Fruit fly (Drosophila melanogaster): ENCODE results near the gene CG4949.
A peak's percentile ranks its signal among the peaks of the same experiment; 100 is the strongest.

The CG4949 gene

DNA sequence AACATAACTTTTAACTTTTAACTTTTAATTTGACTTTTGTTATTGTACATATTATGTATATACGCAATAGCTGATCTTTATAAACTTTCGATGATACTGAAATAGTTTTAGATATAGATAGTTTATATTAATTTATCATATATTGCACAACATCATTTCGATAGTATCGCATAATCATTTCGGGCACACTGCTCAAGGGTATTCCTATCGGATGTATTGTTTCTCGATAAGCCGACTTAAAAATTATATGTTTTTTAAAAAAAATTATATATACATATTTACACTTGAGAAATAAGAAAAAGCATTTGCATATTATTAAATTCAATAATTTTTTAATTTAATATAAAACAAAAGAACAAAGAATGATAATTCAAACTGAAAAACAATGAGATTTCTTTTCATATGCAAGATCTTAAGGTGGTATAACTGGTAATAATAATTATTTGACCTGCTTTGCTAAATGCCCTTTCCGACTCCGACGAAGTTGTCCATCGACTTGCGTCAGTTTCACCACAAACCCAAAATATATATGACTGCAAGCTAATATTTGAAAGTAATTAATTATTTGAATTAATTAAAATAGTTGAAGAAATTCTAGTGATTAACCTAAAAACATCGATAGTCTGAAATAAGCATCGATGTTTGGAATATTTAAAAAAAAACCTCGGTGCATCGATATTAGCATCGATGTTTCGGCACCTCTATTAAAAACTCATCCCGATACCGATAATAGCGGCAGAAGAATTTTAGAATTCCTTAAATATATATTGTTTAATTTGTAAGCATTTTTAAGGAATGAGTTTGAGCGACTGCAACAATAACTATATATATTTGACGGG, at the start of gene CG4949:
Gene CG4949, plus strand, starts transcription at position 698 of the 839 bp plus-strand sequence.
- TF ChIP-seq pdm3 (GFP tag; optimal IDR thresholded peaks at IDR 0.05): peak; percentile 34
- TF ChIP-seq CG8319 (GFP tag; optimal IDR thresholded peaks at IDR 0.05): no peak
- TF ChIP-seq Ets96B (tag; optimal IDR thresholded peaks at IDR 0.05): no peak
- TF ChIP-seq CG6792 (GFP tag; optimal IDR thresholded peaks at IDR 0.05): no peak
- no peak for TF ChIP-seq salr (GFP tag; optimal IDR thresholded peaks at IDR 0.05)
- peak; percentile 22 for TF ChIP-seq CG10631 (GFP tag; optimal IDR thresholded peaks at IDR 0.05)
- peak; percentile 19 for TF ChIP-seq Lpt (GFP tag; optimal IDR thresholded peaks at IDR 0.05)
- peak; percentile 6 for TF ChIP-seq lz (GFP tag; optimal IDR thresholded peaks at IDR 0.05)
- peak; percentile 16 for TF ChIP-seq CG8632 (GFP tag; optimal IDR thresholded peaks at IDR 0.05)
- no peak for TF ChIP-seq achi (GFP tag; optimal IDR thresholded peaks at IDR 0.05)
- peak; percentile 27 for TF ChIP-seq Eip78C (GFP tag)
- peak; percentile 24 for TF ChIP-seq acj6 (GFP tag; optimal IDR thresholded peaks at IDR 0.05)
- TF ChIP-seq svp (GFP tag): peak; percentile 51
- peak; percentile 28 for TF ChIP-seq OdsH (GFP tag; optimal IDR thresholded peaks at IDR 0.05)
- TF ChIP-seq CG4318 (GFP tag; optimal IDR thresholded peaks at IDR 0.05): no peak
- TF ChIP-seq CG3919 (GFP tag; optimal IDR thresholded peaks at IDR 0.05): no peak
- TF ChIP-seq spab (GFP tag; optimal IDR thresholded peaks at IDR 0.05): no peak
- peak; percentile 44; the same call in 1 of the 3 replicates for TF ChIP-seq CG8119 (GFP tag; IDR thresholded peaks at IDR 0.05)
- TF ChIP-seq Eip75B (GFP tag; optimal IDR thresholded peaks at IDR 0.05): no peak
- no peak for TF ChIP-seq eg (GFP tag; IDR thresholded peaks at IDR 0.05)
- TF ChIP-seq Ets21C (GFP tag; optimal IDR thresholded peaks at IDR 0.05): no peak
- peak; percentile 15 for TF ChIP-seq esn (GFP tag; optimal IDR thresholded peaks at IDR 0.05)
- no peak for TF ChIP-seq CG1621 (tag; optimal IDR thresholded peaks at IDR 0.05)
- peak; percentile 17 for TF ChIP-seq CG32006 (GFP tag; optimal IDR thresholded peaks at IDR 0.05)
- TF ChIP-seq Sox15 (GFP tag; optimal IDR thresholded peaks at IDR 0.05): no peak
- peak; percentile 37 for TF ChIP-seq CG15336 (GFP tag; IDR thresholded peaks at IDR 0.05)
- TF ChIP-seq Sox102F (GFP tag; optimal IDR thresholded peaks at IDR 0.05): no peak
- TF ChIP-seq CG11902 (GFP tag; optimal IDR thresholded peaks at IDR 0.05): no peak
- peak; percentile 6 for TF ChIP-seq CG34406 (GFP tag; optimal IDR thresholded peaks at IDR 0.05)
- no peak for TF ChIP-seq Hr39 (GFP tag; optimal IDR thresholded peaks at IDR 0.05)
- TF ChIP-seq Eip93F (GFP tag; optimal IDR thresholded peaks at IDR 0.05): no peak

DNA sequence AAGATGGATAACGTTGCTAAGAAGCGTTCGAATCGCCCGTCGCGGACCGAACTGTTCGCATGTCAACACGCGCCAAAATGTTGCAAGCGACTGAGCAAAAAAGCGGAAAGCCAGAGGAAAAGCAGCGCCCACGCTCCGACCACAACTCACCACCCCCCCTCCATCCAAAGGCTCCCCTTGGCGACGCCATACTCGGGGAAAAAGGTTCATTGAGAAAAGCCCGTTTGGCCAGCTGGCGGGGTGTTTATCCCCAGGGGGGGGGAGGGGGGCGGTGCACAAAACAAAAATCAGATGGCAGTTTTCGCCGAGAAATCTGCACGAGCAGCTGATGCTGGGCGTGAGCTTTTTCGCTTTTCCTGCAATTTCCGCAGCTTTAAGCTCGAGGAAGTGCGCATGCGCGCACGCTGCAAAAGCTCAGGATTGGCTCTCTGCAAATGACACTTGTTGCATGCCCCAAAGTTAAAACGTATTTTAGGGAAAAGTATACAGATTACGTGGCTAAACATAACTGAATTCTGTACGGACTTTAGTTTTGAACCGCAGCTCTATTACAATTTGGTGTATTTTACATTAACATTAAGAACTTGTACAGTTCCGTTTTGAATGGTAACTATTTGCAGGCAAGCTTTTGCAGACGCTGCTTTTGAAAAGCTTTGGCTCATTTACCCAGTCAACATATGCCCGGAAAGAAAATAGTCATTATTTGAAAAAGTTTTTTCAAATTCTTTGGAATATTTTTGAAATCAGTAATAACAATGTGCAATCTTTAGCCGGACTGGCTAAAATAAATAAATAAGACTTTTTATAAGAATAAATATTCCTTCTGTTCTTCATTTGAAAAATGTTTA, 30.7 kb upstream of the CG4949 start:
- TF ChIP-seq Sox14 (GFP tag; optimal IDR thresholded peaks at IDR 0.05) (no peak), topi (GFP tag; optimal IDR thresholded peaks at IDR 0.05) (no peak), CG34406 (GFP tag; optimal IDR thresholded peaks at IDR 0.05) (no peak), Hr38 (GFP tag; optimal IDR thresholded peaks at IDR 0.05) (no peak)

DNA sequence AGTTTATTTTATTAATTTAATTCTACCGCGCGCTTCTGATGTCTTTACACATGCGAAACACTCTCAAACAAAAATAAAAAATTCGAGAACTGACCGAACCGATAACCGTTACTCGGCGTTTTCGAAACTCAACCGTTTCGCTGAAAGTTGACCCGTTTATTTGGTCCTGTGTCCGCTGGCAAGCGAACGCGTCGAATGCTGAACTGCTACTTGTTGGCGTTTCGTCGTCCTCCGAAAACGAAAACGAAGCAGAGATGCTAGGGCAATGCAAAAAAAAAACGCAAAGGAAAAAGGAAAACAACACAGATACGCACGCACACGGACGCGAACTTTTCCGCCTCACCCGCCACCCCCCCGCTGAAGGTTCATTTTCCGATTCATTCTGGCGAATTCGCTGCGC, 12.0 kb upstream of the CG4949 start, which contains the start of gene CG45002:
Gene CG45002, minus strand, starts transcription at position 101 of the 400 bp plus-strand sequence.
- no peak for TF ChIP-seq net (GFP tag; optimal IDR thresholded peaks at IDR 0.05)
- TF ChIP-seq Eip93F (GFP tag; optimal IDR thresholded peaks at IDR 0.05): no peak
- TF ChIP-seq CG6163 (GFP tag; IDR thresholded peaks at IDR 0.05): no peak
- TF ChIP-seq spab (GFP tag; optimal IDR thresholded peaks at IDR 0.05): no peak
- no peak for TF ChIP-seq CG9139 (GFP tag; optimal IDR thresholded peaks at IDR 0.05)
